Fruit fly (Drosophila melanogaster): ENCODE results near the gene grk.

- no peak for TF ChIP-seq CG30431 (GFP tag; optimal IDR thresholded peaks at IDR 0.05)
- TF ChIP-seq pzg (GFP tag; optimal IDR thresholded peaks at IDR 0.05), result no peak
- no peak for TF ChIP-seq lbe (GFP tag; optimal IDR thresholded peaks at IDR 0.05)
- TF ChIP-seq CG31441 (GFP tag; IDR thresholded peaks at IDR 0.05), result no peak
- no peak for TF ChIP-seq Elba2 (GFP tag; optimal IDR thresholded peaks at IDR 0.05)
- no peak for TF ChIP-seq CG6254 (GFP tag; optimal IDR thresholded peaks at IDR 0.05)
- no peak for TF ChIP-seq CG9727 (GFP tag; optimal IDR thresholded peaks at IDR 0.05)
Observed at dm6 chr2L:8478379-8478778, 45.0 kb upstream of the grk start.

All from whole organism, embryonic.